Worm (Caenorhabditis elegans): ENCODE data around the gene ZK6.6.

DNA sequence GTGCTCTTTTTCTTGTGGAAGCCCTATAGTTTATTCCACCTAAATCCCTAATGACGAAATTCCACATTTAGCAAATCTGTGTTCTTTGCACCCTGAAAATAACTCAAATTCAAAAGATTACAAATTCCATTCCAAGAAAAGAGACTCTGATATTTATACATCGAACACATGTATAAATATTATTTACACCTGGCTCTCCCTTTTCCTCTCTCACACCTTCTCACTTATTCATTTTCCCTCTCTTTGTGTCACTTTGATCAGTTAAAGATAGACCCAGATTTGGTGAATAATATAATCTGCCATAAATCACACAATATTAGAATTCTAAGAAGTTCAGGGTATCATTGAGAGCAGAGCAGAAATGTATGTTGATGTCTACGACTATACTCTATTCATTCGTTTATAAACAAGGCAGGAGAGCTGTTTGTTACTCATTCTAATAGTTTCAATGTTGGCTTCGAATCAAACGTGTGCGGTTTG is 3.7 kb downstream of the ZK6.6 start, which contains the start of gene nhr-254:
- TF ChIP-seq nhr-232 (tag; optimal IDR thresholded peaks at IDR 0.05) (no peak), ceh-34 (tag; optimal IDR thresholded peaks at IDR 0.05) (no peak), ceh-9 (tag; optimal IDR thresholded peaks at IDR 0.05) (no peak), ttx-3 (tag; optimal IDR thresholded peaks at IDR 0.05) (no peak), pha-2 (tag; optimal IDR thresholded peaks at IDR 0.05) (no peak)
